Worm (Caenorhabditis elegans) whole organism, L3 larva: ENCODE data around the gene Y53G8AR.9.

Experiments
- elt-3 ChIP-seq, 3 experiments: fragments of 150-350 bp in 1 of 3; sonication (generic microtip) in 2 of 3; optimal IDR thresholded peaks; 2 replicates in 2 of 3; 4 replicates in 1 of 3; lab custom pipeline; 2014 to 2017; ENCODE audit warnings: missing biosample characterization in 3 of 3, missing genetic modification characterization in 3 of 3
- fkh-10 ChIP-seq: sonication (generic microtip); optimal IDR thresholded peaks from 2 replicates; lab custom pipeline; 2017; ENCODE audit warnings: missing biosample characterization, missing genetic modification reagents, missing genetic modification characterization
- lin-15B ChIP-seq: fragments of 150-350 bp; optimal IDR thresholded peaks from 2 replicates; lab custom pipeline; 2014; ENCODE audit warnings: missing biosample characterization, missing genetic modification characterization

DNA sequence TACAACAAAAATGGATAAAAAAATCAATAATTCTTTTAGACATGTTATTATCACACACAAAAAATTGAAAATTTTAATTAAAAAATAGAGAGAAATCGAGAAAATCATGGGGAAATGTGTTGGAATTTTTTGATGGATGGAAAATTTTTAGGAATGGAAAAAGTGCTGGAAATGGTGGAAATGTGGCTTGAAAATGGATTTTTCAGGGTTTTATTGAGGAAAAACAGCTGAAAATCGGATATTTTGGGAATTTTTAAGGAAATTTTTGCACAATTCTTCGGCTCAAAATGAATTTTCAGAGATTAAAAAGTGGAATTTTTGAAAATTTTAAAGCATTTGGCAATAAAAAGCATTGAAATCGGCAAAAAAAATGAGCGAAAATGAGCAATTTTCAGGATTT, 3.2 kb downstream of the Y53G8AR.9 start:
- no peak for TF ChIP-seq elt-3 (tag; optimal IDR thresholded peaks at IDR 0.05; lab: Kevin White, UChicago)
- TF ChIP-seq fkh-10 = no peak
- TF ChIP-seq lin-15B (tag; lab: Kevin White, UChicago) = no peak
